Fruit fly (Drosophila melanogaster) whole organism: Measurements from ENCODE around the gene qin.

Experiments used
- CG8478 ChIP-seq: fragments of >200 bp; optimal IDR thresholded peaks from 2 replicates; lab custom pipeline; 2018; ENCODE audit warnings: inconsistent platforms
- Dll ChIP-seq: fragments of >200 bp; optimal IDR thresholded peaks from 2 replicates; lab custom pipeline; 2017
- EcR ChIP-seq, 2 experiments: fragments of >200 bp; optimal IDR thresholded peaks; 2 replicates each; lab custom pipeline; 2017; ENCODE audit warnings: missing biosample characterization in 2 of 2, missing genetic modification characterization in 2 of 2, missing genetic modification reagents in 2 of 2
- pan ChIP-seq: fragments of >200 bp; optimal IDR thresholded peaks from 2 replicates; lab custom pipeline; 2017
- psq ChIP-seq: fragments of >200 bp; optimal IDR thresholded peaks from 2 replicates; lab custom pipeline; 2017
- usp ChIP-seq: fragments of >200 bp; optimal IDR thresholded peaks from 2 replicates; lab custom pipeline; 2017; ENCODE audit warnings: missing biosample characterization, missing genetic modification characterization, mixed read lengths

- TF ChIP-seq EcR (GFP tag; optimal IDR thresholded peaks at IDR 0.05; lab: Kevin White, UChicago) (no peak), psq (lab: Kevin White, UChicago) (no peak), usp (no peak), pan (lab: Kevin White, UChicago) (no peak), Dll (lab: Kevin White, UChicago) (no peak), CG8478 (lab: Kevin White, UChicago) (no peak)
These were observed 48.8 kb downstream of the qin start for dm6 chr3R:18639662-18640061.
